Worm (Caenorhabditis elegans) whole organism, young adult: ENCODE measurements around the gene M106.8.

ENCODE experiments used
- Y53G8AR.9 ChIP-seq: fragments of 200-800 bp; sonication (Bioruptor generic); conservative IDR thresholded peaks from 2 replicates; pipeline ENCODE4 v1.3.6; 2022; ENCODE audit warnings: missing genetic modification reagents, missing genetic modification characterization, missing compliant biosample characterization
- aptf-2 ChIP-seq: fragments of 200-800 bp; sonication (Bioruptor generic); conservative IDR thresholded peaks from 2 replicates; pipeline ENCODE4 v1.3.6; 2022; ENCODE audit warnings: missing genetic modification reagents, missing genetic modification characterization, missing compliant biosample characterization
- ceh-40 ChIP-seq: fragments of 200-800 bp; sonication (Bioruptor generic); IDR thresholded peaks from 2 replicates; pipeline ENCODE4 v1.3.6; 2022; ENCODE audit warnings: missing genetic modification characterization, missing compliant biosample characterization
- ceh-58 ChIP-seq: fragments of 200-800 bp; sonication (Bioruptor generic); IDR thresholded peaks from 2 replicates; pipeline ENCODE4 v1.3.6; 2022; ENCODE audit warnings: missing genetic modification characterization, missing compliant biosample characterization
- ets-4 ChIP-seq: fragments of 200-800 bp; sonication (Bioruptor generic); optimal IDR thresholded peaks from 2 replicates; lab custom pipeline; 2018; ENCODE audit warnings: mild to moderate bottlenecking, missing genetic modification characterization, missing compliant biosample characterization
- nfya-1 ChIP-seq: sonication (generic microtip); optimal IDR thresholded peaks from 2 replicates; lab custom pipeline; 2017; ENCODE audit warnings: antibody characterized with exemption, missing compliant biosample characterization, missing genetic modification characterization, borderline replicate concordance; ENCODE audit not compliant: insufficient read depth
- rpc-1 ChIP-seq, 2 experiments: fragments of 150-350 bp in 1 of 2; sonication (generic microtip) in 1 of 2; optimal IDR thresholded peaks; 2 replicates each; lab custom pipeline; 2014 to 2018; ENCODE audit warnings: missing biosample characterization in 1 of 2, missing genetic modification characterization in 1 of 2, missing genetic modification reagents in 1 of 2, missing genotype in 1 of 2
- unc-62 ChIP-seq: fragments of 150-350 bp; optimal IDR thresholded peaks from 2 replicates; lab custom pipeline; 2014; ENCODE audit warnings: missing biosample characterization, missing genetic modification reagents, missing genetic modification characterization

ce11 chrII:10887097-10887496 is 43.7 kb upstream of the M106.8 start:
- TF ChIP-seq aptf-2 (GFP tag; lab: Robert Waterston, UW) (no peak), ets-4 (GFP tag; lab: Kevin White, UChicago) (no peak), nfya-1 (tag; lab: Kevin White, UChicago) (no peak), ceh-58 (GFP tag; lab: Robert Waterston, UW) (no peak), rpc-1 (optimal IDR thresholded peaks at IDR 0.05; lab: Kevin White, UChicago) (no peak), rpc-1 (tag; optimal IDR thresholded peaks at IDR 0.05; lab: Kevin White, UChicago) (no peak), unc-62 (GFP tag; lab: Kevin White, UChicago) (no peak), ceh-40 (GFP tag; lab: Robert Waterston, UW) (no peak), Y53G8AR.9 (GFP tag; lab: Robert Waterston, UW) (no peak)
